Worm (Caenorhabditis elegans) whole organism, L1 larva: ENCODE data around the gene str-44.
A peak's percentile ranks its signal among the peaks of the same experiment; 100 is the strongest.

Experiments
- C16A3.4 ChIP-seq: fragments of 150-350 bp; optimal IDR thresholded peaks from 2 replicates; lab custom pipeline; 2014; ENCODE audit warnings: missing biosample characterization, missing genetic modification characterization
- C34B4.2 ChIP-seq: sonication (generic microtip); optimal IDR thresholded peaks from 2 replicates; lab custom pipeline; 2017; ENCODE audit warnings: mild to moderate bottlenecking, missing genetic modification characterization, missing compliant biosample characterization
- F16B12.6 ChIP-seq: fragments of 150-350 bp; optimal IDR thresholded peaks from 2 replicates; lab custom pipeline; 2014; ENCODE audit warnings: missing biosample characterization, missing genetic modification characterization
- alr-1 ChIP-seq: fragments of 200-800 bp; sonication (Bioruptor generic); optimal IDR thresholded peaks from 2 replicates; lab custom pipeline; 2018; ENCODE audit warnings: borderline replicate concordance, mild to moderate bottlenecking, missing genetic modification characterization, missing compliant biosample characterization
- ceh-63 ChIP-seq: fragments of 200-800 bp; sonication (Bioruptor generic); optimal IDR thresholded peaks from 2 replicates; lab custom pipeline; 2018; ENCODE audit warnings: mild to moderate bottlenecking, missing genetic modification characterization, missing compliant biosample characterization
- ceh-88 ChIP-seq: fragments of 200-800 bp; sonication (Bioruptor generic); IDR thresholded peaks from 2 replicates; pipeline ENCODE4 v1.3.6; 2022; ENCODE audit warnings: missing genetic modification characterization, missing compliant biosample characterization
- ces-1 ChIP-seq: fragments of 150-350 bp; optimal IDR thresholded peaks from 2 replicates; lab custom pipeline; 2014; ENCODE audit warnings: missing biosample characterization, missing genetic modification reagents, missing genetic modification characterization
- dpl-1 ChIP-seq, 3 experiments: fragments of 150-350 bp in 2 of 3; sonication (generic microtip) in 1 of 3; optimal IDR thresholded peaks; 2 replicates each; lab custom pipeline; 2014 to 2017; ENCODE audit warnings: missing biosample characterization in 3 of 3, missing genetic modification characterization in 3 of 3, missing genetic modification reagents in 3 of 3
- dsc-1 ChIP-seq: sonication (generic microtip); optimal IDR thresholded peaks from 2 replicates; lab custom pipeline; 2016; ENCODE audit warnings: mild to moderate bottlenecking, missing genetic modification characterization, missing compliant biosample characterization
- efl-1 ChIP-seq, 4 experiments: fragments of 150-350 bp; optimal IDR thresholded peaks in 3 of 4; peaks in 1 of 4; 1 replicate in 1 of 4; 2 replicates in 3 of 4; lab custom pipeline; 2014; ENCODE audit warnings: missing biosample characterization in 2 of 4, missing genetic modification characterization in 2 of 4, missing genetic modification reagents in 2 of 4
- fkh-8 ChIP-seq: sonication (generic microtip); optimal IDR thresholded peaks from 2 replicates; lab custom pipeline; 2016; ENCODE audit warnings: mild to moderate bottlenecking, missing genetic modification characterization, missing compliant biosample characterization
- fos-1 ChIP-seq: fragments of 150-350 bp; optimal IDR thresholded peaks from 2 replicates; lab custom pipeline; 2014; ENCODE audit warnings: missing biosample characterization, missing genetic modification characterization
- grh-1 ChIP-seq: fragments of 200-800 bp; sonication (Bioruptor generic); IDR thresholded peaks from 2 replicates; pipeline ENCODE4 v1.3.6; 2022; ENCODE audit warnings: missing genetic modification reagents, missing genetic modification characterization, missing compliant biosample characterization
- hpl-2 ChIP-seq: fragments of 150-350 bp; optimal IDR thresholded peaks from 2 replicates; lab custom pipeline; 2014; ENCODE audit warnings: missing biosample characterization, missing genetic modification reagents, missing genetic modification characterization
- jun-1 ChIP-seq: fragments of 150-350 bp; optimal IDR thresholded peaks from 2 replicates; lab custom pipeline; 2014; ENCODE audit warnings: missing biosample characterization, missing genetic modification reagents, missing genetic modification characterization
- lin-35 ChIP-seq, 2 experiments: fragments of 150-350 bp; optimal IDR thresholded peaks; 2 replicates each; lab custom pipeline; 2014; ENCODE audit warnings: missing biosample characterization in 2 of 2, missing genetic modification characterization in 2 of 2, missing genetic modification reagents in 2 of 2
- lsy-2 ChIP-seq, 2 experiments: fragments of 150-350 bp; optimal IDR thresholded peaks; 2 replicates each; lab custom pipeline; 2014; ENCODE audit warnings: missing biosample characterization in 2 of 2, missing genetic modification characterization in 2 of 2
- mdl-1 ChIP-seq, 2 experiments: fragments of 150-350 bp; optimal IDR thresholded peaks; 2 replicates each; lab custom pipeline; 2014 to 2017; ENCODE audit warnings: missing biosample characterization in 2 of 2, missing genetic modification characterization in 2 of 2, inconsistent platforms in 1 of 2
- mep-1 ChIP-seq: fragments of 150-350 bp; optimal IDR thresholded peaks from 2 replicates; lab custom pipeline; 2014; ENCODE audit warnings: missing biosample characterization, missing genetic modification characterization
- nhr-12 ChIP-seq: sonication (generic microtip); optimal IDR thresholded peaks from 2 replicates; lab custom pipeline; 2017; ENCODE audit warnings: missing biosample characterization, missing genetic modification characterization
- nhr-20 ChIP-seq: sonication (generic microtip); optimal IDR thresholded peaks from 2 replicates; lab custom pipeline; 2016; ENCODE audit warnings: mild to moderate bottlenecking, missing genetic modification characterization, missing compliant biosample characterization
- nhr-47 ChIP-seq: sonication (generic microtip); optimal IDR thresholded peaks from 2 replicates; lab custom pipeline; 2016; ENCODE audit warnings: mild to moderate bottlenecking, missing genetic modification characterization, moderate library complexity, missing compliant biosample characterization
- nhr-85 ChIP-seq: sonication (generic microtip); peaks from one replicate; lab custom pipeline; 2016; ENCODE audit warnings: missing genetic modification characterization, inconsistent platforms, missing compliant biosample characterization
- pag-3 ChIP-seq: sonication (generic microtip); optimal IDR thresholded peaks from 2 replicates; lab custom pipeline; 2017; ENCODE audit warnings: missing genetic modification characterization, mild to moderate bottlenecking, missing compliant biosample characterization, antibody characterized with exemption, borderline replicate concordance; ENCODE audit not compliant: insufficient read depth
- rnt-1 ChIP-seq: sonication (generic microtip); optimal IDR thresholded peaks from 2 replicates; lab custom pipeline; 2016; ENCODE audit warnings: mild to moderate bottlenecking, missing genetic modification characterization, moderate library complexity, missing compliant biosample characterization
- skn-1 ChIP-seq: fragments of 150-350 bp; optimal IDR thresholded peaks from 2 replicates; lab custom pipeline; 2014; ENCODE audit warnings: missing biosample characterization, missing genetic modification characterization
- snpc-4 ChIP-seq: fragments of 150-350 bp; optimal IDR thresholded peaks from 2 replicates; lab custom pipeline; 2014; ENCODE audit warnings: missing biosample characterization, missing genetic modification characterization
- sox-4 ChIP-seq: sonication (generic microtip); optimal IDR thresholded peaks from 2 replicates; lab custom pipeline; 2016; ENCODE audit warnings: missing genetic modification characterization, missing compliant biosample characterization
- swsn-7 ChIP-seq: sonication (generic microtip); optimal IDR thresholded peaks from 2 replicates; lab custom pipeline; 2016; ENCODE audit warnings: missing genetic modification characterization, missing compliant biosample characterization
- tbx-2 ChIP-seq: sonication (generic microtip); optimal IDR thresholded peaks from 2 replicates; lab custom pipeline; 2016; ENCODE audit warnings: missing genetic modification characterization, missing compliant biosample characterization
- tlp-1 ChIP-seq: fragments of 150-350 bp; optimal IDR thresholded peaks from 2 replicates; lab custom pipeline; 2014; ENCODE audit warnings: missing biosample characterization, missing genetic modification characterization
- unc-30 ChIP-seq: sonication (generic microtip); optimal IDR thresholded peaks from 2 replicates; lab custom pipeline; 2017; ENCODE audit warnings: missing biosample characterization, missing genetic modification characterization
- unc-62 ChIP-seq: fragments of 150-350 bp; optimal IDR thresholded peaks from 2 replicates; lab custom pipeline; 2014; ENCODE audit warnings: missing biosample characterization, missing genetic modification reagents, missing genetic modification characterization
- zip-4 ChIP-seq: fragments of 200-800 bp; sonication (Bioruptor generic); optimal IDR thresholded peaks from 2 replicates; lab custom pipeline; 2018; ENCODE audit warnings: mild to moderate bottlenecking, missing genetic modification characterization, moderate library complexity, missing compliant biosample characterization
- ztf-11 ChIP-seq, 2 experiments: sonication (generic microtip); optimal IDR thresholded peaks; 2 replicates each; lab custom pipeline; 2016 to 2017; ENCODE audit warnings: missing genetic modification characterization in 2 of 2, missing biosample characterization in 1 of 2, missing compliant biosample characterization in 1 of 2

The str-44 gene

ce11 chrIV:7167983-7168760 is 8.8 kb upstream of the str-44 start, which contains the start of gene skr-16:
Gene skr-16 (plus strand): TSS chrIV:7168710.
- TF ChIP-seq C34B4.2 (tag; lab: Kevin White, UChicago) (no peak), rnt-1 (tag; lab: Kevin White, UChicago) (peak; percentile 1), F16B12.6 (tag; lab: Kevin White, UChicago) (peak; percentile 82), mep-1 (peak; percentile 79), mdl-1 (tag; optimal IDR thresholded peaks at IDR 0.05; lab: Kevin White, UChicago) (peak in 1 of 2 experiments; percentile 47), jun-1 (no peak), snpc-4 (tag; lab: Kevin White, UChicago) (peak; percentile 9), lsy-2 (tag; optimal IDR thresholded peaks at IDR 0.05; lab: Kevin White, UChicago) (peak in 1 of 2 experiments; percentile 20), nhr-85 (peak; percentile 55), pag-3 (tag; lab: Kevin White, UChicago) (no peak), dsc-1 (tag; lab: Kevin White, UChicago) (peak; percentile 32), nhr-47 (tag; lab: Kevin White, UChicago) (peak; percentile 5), dpl-1 (GFP tag; optimal IDR thresholded peaks at IDR 0.05; lab: Kevin White, UChicago) (peak; percentile 26 to 70 (median 27)), skn-1 (tag; lab: Kevin White, UChicago) (peak; percentile 13), nhr-12 (tag; lab: Kevin White, UChicago) (no peak), lin-35 (GFP tag; optimal IDR thresholded peaks at IDR 0.05; lab: Kevin White, UChicago) (peak; percentile 22 to 64), efl-1 (optimal IDR thresholded peaks at IDR 0.05; lab: Kevin White, UChicago) (peak; percentile 7 to 50), efl-1 (GFP tag; optimal IDR thresholded peaks at IDR 0.05 in 1 of 2; lab: Kevin White, UChicago) (peak; percentile 64 to 92), fkh-8 (peak; percentile 6), swsn-7 (tag; lab: Kevin White, UChicago) (no peak)

- TF ChIP-seq nhr-20 (tag; lab: Kevin White, UChicago) (no peak), swsn-7 (tag; lab: Kevin White, UChicago) (no peak), C16A3.4 (tag; lab: Kevin White, UChicago) (no peak), mdl-1 (tag; optimal IDR thresholded peaks at IDR 0.05; lab: Kevin White, UChicago) (no peak), hpl-2 (no peak), unc-62 (GFP tag; lab: Kevin White, UChicago) (no peak), nhr-12 (tag; lab: Kevin White, UChicago) (no peak), ceh-63 (GFP tag; lab: Kevin White, UChicago) (no peak), fos-1 (tag; lab: Kevin White, UChicago) (no peak)
These were observed 5.8 kb upstream of the str-44 start, which contains the start of gene str-220 for ce11 chrIV:7171222-7171621. Gene str-220 (minus strand): TSS chrIV:7171322.

ce11 chrIV:7173489-7173888 is 3.5 kb upstream of the str-44 start, which contains the start of gene str-1:
Gene str-1 (plus strand): TSS chrIV:7173789.
- TF ChIP-seq sox-4 (tag; lab: Kevin White, UChicago) (peak; percentile 39), ceh-88 (GFP tag; lab: Robert Waterston, UW) (no peak), lin-35 (GFP tag; optimal IDR thresholded peaks at IDR 0.05; lab: Kevin White, UChicago) (no peak), tlp-1 (no peak), unc-30 (tag; lab: Kevin White, UChicago) (no peak), grh-1 (GFP tag; lab: Robert Waterston, UW) (no peak)
- TF ChIP-seq, all 84 proteins: peak for 1

DNA sequence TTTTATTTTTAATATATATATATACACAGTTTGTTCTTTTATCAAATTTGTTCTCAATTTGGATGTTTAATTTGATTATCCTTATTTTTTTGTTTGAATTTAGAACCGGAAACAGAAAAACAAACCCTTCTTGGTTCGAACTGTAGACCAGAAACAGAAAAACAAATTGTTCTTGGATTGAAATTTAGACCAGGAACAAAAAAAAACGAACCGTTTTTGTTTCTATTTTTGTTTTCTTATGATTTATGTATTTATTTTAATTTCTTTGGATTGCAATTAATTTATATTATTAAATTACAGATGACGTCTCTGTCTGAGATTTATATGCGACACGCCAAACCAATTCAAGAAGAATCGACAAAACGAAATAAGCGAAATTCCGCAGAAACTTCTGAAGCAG is 1.6 kb upstream of the str-44 start, which contains the start of gene C42D4.19:
Gene C42D4.19 (plus strand): TSS at position 301 of the 400 bp plus-strand sequence.
- no peak for TF ChIP-seq ztf-11 (tag; optimal IDR thresholded peaks at IDR 0.05; lab: Kevin White, UChicago)
- no peak for TF ChIP-seq alr-1 (tag; lab: Kevin White, UChicago)
- no peak for TF ChIP-seq tlp-1
- no peak for TF ChIP-seq ces-1 (GFP tag; lab: Kevin White, UChicago)
- no peak for TF ChIP-seq zip-4 (GFP tag; lab: Kevin White, UChicago)
- no peak for TF ChIP-seq tbx-2 (tag; lab: Kevin White, UChicago)
